Worm (Caenorhabditis elegans): Measurements from ENCODE around the gene grl-12.

DNA sequence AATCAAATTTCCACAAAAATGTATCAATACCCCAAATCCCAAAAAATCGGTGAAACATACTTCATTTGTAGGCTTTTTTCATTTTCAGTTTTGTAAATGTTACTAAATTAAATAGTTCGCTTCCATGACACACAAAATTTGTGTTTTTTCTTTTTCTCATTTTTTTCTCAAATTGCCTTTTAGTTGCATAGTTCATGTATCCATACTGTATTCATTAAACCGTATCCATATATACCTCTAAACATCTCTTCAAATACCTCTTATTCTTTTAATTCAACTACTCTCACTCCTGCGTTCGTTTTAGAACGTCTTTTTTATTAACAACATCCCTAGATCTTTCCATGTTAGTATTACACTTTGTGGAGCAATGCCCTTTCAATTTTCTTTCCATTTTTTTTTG is 34.0 kb upstream of the grl-12 start:
- TF ChIP-seq ama-1 (optimal IDR thresholded peaks at IDR 0.05), result no peak
- no peak for TF ChIP-seq ets-7 (tag; optimal IDR thresholded peaks at IDR 0.05)
- no peak for TF ChIP-seq ceh-13 (GFP tag; optimal IDR thresholded peaks at IDR 0.05)
- TF ChIP-seq hmg-4 (GFP tag; optimal IDR thresholded peaks at IDR 0.05), result no peak
- TF ChIP-seq hnd-1 (tag; optimal IDR thresholded peaks at IDR 0.05), result no peak
- TF ChIP-seq flt-1 (GFP tag; IDR thresholded peaks at IDR 0.05), result no peak
- no peak for TF ChIP-seq B0310.2 (tag; optimal IDR thresholded peaks at IDR 0.05)
- no peak for TF ChIP-seq sea-1 (GFP tag; conservative IDR thresholded peaks at IDR 0.05)
- no peak for TF ChIP-seq tbx-37 (GFP tag; conservative IDR thresholded peaks at IDR 0.05)
